Worm (Caenorhabditis elegans): ENCODE data around the gene gst-41.

DNA sequence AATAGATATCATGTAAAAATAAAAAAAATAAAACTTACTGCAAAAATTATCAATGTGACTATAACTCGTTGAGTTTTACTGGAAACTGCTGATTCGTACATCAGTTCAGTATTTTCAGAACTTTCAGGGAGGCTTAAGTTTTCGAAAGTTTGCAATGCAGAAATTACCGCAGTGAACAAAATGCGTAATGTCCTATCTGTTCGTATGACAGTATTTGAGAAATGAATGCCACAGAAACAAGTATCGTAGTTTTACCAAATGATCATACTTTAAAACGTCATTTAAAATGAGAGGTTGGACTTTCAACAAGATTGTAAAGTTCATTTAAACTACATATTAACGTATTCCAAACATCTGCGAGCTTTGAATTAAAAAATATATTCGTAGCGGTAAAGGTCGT, 42.4 kb downstream of the gst-41 start, which contains the start of gene C03G6.21:
- TF ChIP-seq flt-1 (GFP tag; IDR thresholded peaks at IDR 0.05) (no peak), ama-1 (optimal IDR thresholded peaks at IDR 0.05) (no peak), sea-1 (GFP tag; conservative IDR thresholded peaks at IDR 0.05) (no peak), tbx-37 (GFP tag; conservative IDR thresholded peaks at IDR 0.05) (no peak), pes-1 (GFP tag; IDR thresholded peaks at IDR 0.05) (no peak), ceh-13 (GFP tag; optimal IDR thresholded peaks at IDR 0.05) (no peak), F13C5.2 (tag; optimal IDR thresholded peaks at IDR 0.05) (no peak)
